Worm (Caenorhabditis elegans) whole organism, L4/young adult: ENCODE data around the gene F22B5.5.

Experiments used
- W03F9.2 ChIP-seq: fragments of 150-350 bp; optimal IDR thresholded peaks from 2 replicates; lab custom pipeline; 2014; ENCODE audit warnings: missing biosample characterization, missing genetic modification characterization
- dao-5 ChIP-seq: sonication (generic microtip); optimal IDR thresholded peaks from 2 replicates; lab custom pipeline; 2016; ENCODE audit warnings: missing genotype, missing genetic modification characterization, moderate library complexity, missing compliant biosample characterization
- him-1 ChIP-seq: sonication (generic microtip); optimal IDR thresholded peaks from 2 replicates; lab custom pipeline; 2016; ENCODE audit warnings: missing genotype, missing genetic modification reagents, missing genetic modification characterization, missing compliant biosample characterization

- TF ChIP-seq W03F9.2 (no peak), him-1 (tag; lab: Kevin White, UChicago) (no peak), dao-5 (tag; lab: Kevin White, UChicago) (no peak)
These were observed 42.2 kb downstream of the F22B5.5 start, which contains the start of gene efl-3 for ce11 chrII:8412061-8412721.
